Worm (Caenorhabditis elegans) whole organism, late embryonic: ENCODE results near the gene K11H12.11.

Experiments used
- C38D4.7 ChIP-seq: fragments of 200-800 bp; sonication (Bioruptor generic); optimal IDR thresholded peaks from 2 replicates; lab custom pipeline; 2018; ENCODE audit warnings: mild to moderate bottlenecking, missing genetic modification characterization, moderate library complexity, missing compliant biosample characterization
- ama-1 ChIP-seq: fragments of 150-350 bp; optimal IDR thresholded peaks from 2 replicates; lab custom pipeline; 2014
- ceh-30 ChIP-seq: fragments of 150-350 bp; optimal IDR thresholded peaks from 2 replicates; lab custom pipeline; 2014; ENCODE audit warnings: missing biosample characterization, missing genetic modification characterization
- dmd-4 ChIP-seq: sonication (generic microtip); optimal IDR thresholded peaks from 2 replicates; lab custom pipeline; 2016; ENCODE audit warnings: borderline replicate concordance, missing genetic modification characterization, missing compliant biosample characterization
- dve-1 ChIP-seq: sonication (generic microtip); optimal IDR thresholded peaks from 2 replicates; lab custom pipeline; 2017; ENCODE audit warnings: antibody characterized with exemption, mild to moderate bottlenecking, missing genetic modification characterization, missing compliant biosample characterization
- elt-2 ChIP-seq: sonication (generic microtip); optimal IDR thresholded peaks from 2 replicates; lab custom pipeline; 2016; ENCODE audit warnings: missing genetic modification reagents, missing genetic modification characterization, missing compliant biosample characterization
- fkh-10 ChIP-seq: fragments of 150-350 bp; optimal IDR thresholded peaks from 2 replicates; lab custom pipeline; 2014; ENCODE audit warnings: missing biosample characterization, missing genetic modification reagents, missing genetic modification characterization
- hlh-13 ChIP-seq: fragments of 200-800 bp; sonication (Bioruptor generic); optimal IDR thresholded peaks from 2 replicates; lab custom pipeline; 2018; ENCODE audit warnings: mild to moderate bottlenecking, missing genetic modification characterization, missing compliant biosample characterization
- lim-6 ChIP-seq: sonication (generic microtip); optimal IDR thresholded peaks from 2 replicates; lab custom pipeline; 2016; ENCODE audit warnings: missing genetic modification characterization, missing compliant biosample characterization
- nhr-11 ChIP-seq: fragments of 150-350 bp; optimal IDR thresholded peaks from 2 replicates; lab custom pipeline; 2014; ENCODE audit warnings: missing biosample characterization, missing genetic modification characterization
- npax-4 ChIP-seq: sonication (generic microtip); optimal IDR thresholded peaks from 2 replicates; lab custom pipeline; 2016; ENCODE audit warnings: missing genetic modification characterization, missing compliant biosample characterization
- pqm-1 ChIP-seq: sonication (generic microtip); optimal IDR thresholded peaks from 2 replicates; lab custom pipeline; 2016; ENCODE audit warnings: missing genetic modification characterization, missing compliant biosample characterization
- syd-9 ChIP-seq: sonication (generic microtip); optimal IDR thresholded peaks from 2 replicates; lab custom pipeline; 2016; ENCODE audit warnings: mild to moderate bottlenecking, missing genetic modification characterization, moderate library complexity, missing compliant biosample characterization
- tbx-2 ChIP-seq: sonication (generic microtip); optimal IDR thresholded peaks from 2 replicates; lab custom pipeline; 2016; ENCODE audit warnings: missing genetic modification characterization, missing compliant biosample characterization

ce11 chrIV:649365-649764 is 21.0 kb downstream of the K11H12.11 start, which contains the start of gene K11H12.9:
- no peak for TF ChIP-seq C38D4.7
- TF ChIP-seq fkh-10 = no peak
- no peak for TF ChIP-seq elt-2 (tag; lab: Kevin White, UChicago)
- TF ChIP-seq tbx-2 (tag; lab: Kevin White, UChicago) = no peak
- TF ChIP-seq dve-1 (tag; lab: Kevin White, UChicago) = no peak
- no peak for TF ChIP-seq npax-4 (tag; lab: Kevin White, UChicago)
- no peak for TF ChIP-seq ama-1
- no peak for TF ChIP-seq nhr-11 (tag; lab: Kevin White, UChicago)
- no peak for TF ChIP-seq syd-9 (tag; lab: Kevin White, UChicago)
- no peak for TF ChIP-seq pqm-1 (tag; lab: Kevin White, UChicago)
- TF ChIP-seq dmd-4 (tag; lab: Kevin White, UChicago) = no peak
- no peak for TF ChIP-seq lim-6 (tag; lab: Kevin White, UChicago)
- no peak for TF ChIP-seq ceh-30 (tag; lab: Kevin White, UChicago)
- no peak for TF ChIP-seq hlh-13
